Worm (Caenorhabditis elegans) whole organism, late embryonic: ENCODE results near the gene B0304.4.
A peak's percentile ranks its signal among the peaks of the same experiment; 100 is the strongest.

Source experiments
- C38D4.7 ChIP-seq: fragments of 200-800 bp; sonication (Bioruptor generic); optimal IDR thresholded peaks from 2 replicates; lab custom pipeline; 2018; ENCODE audit warnings: mild to moderate bottlenecking, missing genetic modification characterization, moderate library complexity, missing compliant biosample characterization
- ama-1 ChIP-seq: fragments of 150-350 bp; optimal IDR thresholded peaks from 2 replicates; lab custom pipeline; 2014
- ceh-18 ChIP-seq: sonication (generic microtip); optimal IDR thresholded peaks from 2 replicates; lab custom pipeline; 2016; ENCODE audit warnings: missing genetic modification characterization, missing compliant biosample characterization
- ceh-31 ChIP-seq: sonication (generic microtip); optimal IDR thresholded peaks from 2 replicates; lab custom pipeline; 2016; ENCODE audit warnings: missing genetic modification characterization, missing compliant biosample characterization
- ceh-34 ChIP-seq: sonication (generic microtip); optimal IDR thresholded peaks from 2 replicates; lab custom pipeline; 2016; ENCODE audit warnings: mild to moderate bottlenecking, missing genetic modification characterization, missing compliant biosample characterization
- ceh-45 ChIP-seq: fragments of 200-800 bp; sonication (Bioruptor generic); IDR thresholded peaks from 2 replicates; pipeline ENCODE4 v1.3.6; 2022; ENCODE audit warnings: missing genetic modification reagents, missing genetic modification characterization, missing compliant biosample characterization
- ceh-48 ChIP-seq: sonication (generic microtip); optimal IDR thresholded peaks from 2 replicates; lab custom pipeline; 2016; ENCODE audit warnings: missing genetic modification characterization, inconsistent platforms, missing compliant biosample characterization
- ceh-6 ChIP-seq: fragments of 200-800 bp; sonication (Bioruptor generic); optimal IDR thresholded peaks from 2 replicates; lab custom pipeline; 2018; ENCODE audit warnings: mild to moderate bottlenecking, missing genetic modification characterization, missing compliant biosample characterization
- ceh-9 ChIP-seq: sonication (generic microtip); optimal IDR thresholded peaks from 2 replicates; lab custom pipeline; 2016; ENCODE audit warnings: mild to moderate bottlenecking, missing genetic modification characterization, inconsistent platforms, missing compliant biosample characterization
- dve-1 ChIP-seq: sonication (generic microtip); optimal IDR thresholded peaks from 2 replicates; lab custom pipeline; 2017; ENCODE audit warnings: antibody characterized with exemption, mild to moderate bottlenecking, missing genetic modification characterization, missing compliant biosample characterization
- elt-4 ChIP-seq: sonication (generic microtip); optimal IDR thresholded peaks from 2 replicates; lab custom pipeline; 2016; ENCODE audit warnings: missing genetic modification characterization, missing compliant biosample characterization
- eyg-1 ChIP-seq: sonication (generic microtip); optimal IDR thresholded peaks from 2 replicates; lab custom pipeline; 2016; ENCODE audit warnings: missing genotype, missing genetic modification characterization, missing compliant biosample characterization
- fkh-10 ChIP-seq: fragments of 150-350 bp; optimal IDR thresholded peaks from 2 replicates; lab custom pipeline; 2014; ENCODE audit warnings: missing biosample characterization, missing genetic modification reagents, missing genetic modification characterization
- gmeb-2 ChIP-seq: sonication (generic microtip); optimal IDR thresholded peaks from 2 replicates; lab custom pipeline; 2016; ENCODE audit warnings: missing genetic modification characterization, inconsistent platforms, missing compliant biosample characterization
- hlh-13 ChIP-seq: fragments of 200-800 bp; sonication (Bioruptor generic); optimal IDR thresholded peaks from 2 replicates; lab custom pipeline; 2018; ENCODE audit warnings: mild to moderate bottlenecking, missing genetic modification characterization, missing compliant biosample characterization
- hlh-6 ChIP-seq: sonication (generic microtip); optimal IDR thresholded peaks from 2 replicates; lab custom pipeline; 2016; ENCODE audit warnings: missing genotype, missing genetic modification characterization, missing compliant biosample characterization
- hlh-8 ChIP-seq: sonication (generic microtip); optimal IDR thresholded peaks from 2 replicates; lab custom pipeline; 2016; ENCODE audit warnings: missing genotype, missing genetic modification characterization, missing compliant biosample characterization
- lim-6 ChIP-seq: sonication (generic microtip); optimal IDR thresholded peaks from 2 replicates; lab custom pipeline; 2016; ENCODE audit warnings: missing genetic modification characterization, missing compliant biosample characterization
- lin-11 ChIP-seq: fragments of 200-800 bp; sonication (Bioruptor generic); optimal IDR thresholded peaks from 2 replicates; lab custom pipeline; 2018; ENCODE audit warnings: mild to moderate bottlenecking, missing genetic modification characterization, missing compliant biosample characterization
- madf-2 ChIP-seq: sonication (generic microtip); optimal IDR thresholded peaks from 2 replicates; lab custom pipeline; 2017; ENCODE audit warnings: missing genetic modification characterization, missing compliant biosample characterization
- mec-3 ChIP-seq: sonication (generic microtip); optimal IDR thresholded peaks from 2 replicates; lab custom pipeline; 2016; ENCODE audit warnings: borderline replicate concordance, missing genetic modification characterization, missing compliant biosample characterization
- nfya-1 ChIP-seq: sonication (generic microtip); optimal IDR thresholded peaks from 2 replicates; lab custom pipeline; 2017; ENCODE audit warnings: missing genetic modification characterization, mild to moderate bottlenecking, missing compliant biosample characterization, antibody characterized with exemption, moderate library complexity
- nhr-11 ChIP-seq: fragments of 150-350 bp; optimal IDR thresholded peaks from 2 replicates; lab custom pipeline; 2014; ENCODE audit warnings: missing biosample characterization, missing genetic modification characterization
- nhr-232 ChIP-seq: sonication (generic microtip); optimal IDR thresholded peaks from 2 replicates; lab custom pipeline; 2016; ENCODE audit warnings: missing genetic modification characterization, missing compliant biosample characterization
- npax-4 ChIP-seq: sonication (generic microtip); optimal IDR thresholded peaks from 2 replicates; lab custom pipeline; 2016; ENCODE audit warnings: missing genetic modification characterization, missing compliant biosample characterization
- odd-2 ChIP-seq: sonication (generic microtip); optimal IDR thresholded peaks from 2 replicates; lab custom pipeline; 2017; ENCODE audit warnings: antibody characterized with exemption, mild to moderate bottlenecking, missing genetic modification characterization, missing compliant biosample characterization
- pat-9 ChIP-seq: fragments of 200-800 bp; sonication (Bioruptor generic); optimal IDR thresholded peaks from 2 replicates; lab custom pipeline; 2018; ENCODE audit warnings: mild to moderate bottlenecking, missing genetic modification characterization, moderate library complexity, missing compliant biosample characterization
- pha-2 ChIP-seq: sonication (generic microtip); optimal IDR thresholded peaks from 2 replicates; lab custom pipeline; 2017; ENCODE audit warnings: mild to moderate bottlenecking, missing genetic modification characterization, missing compliant biosample characterization
- pha-4 ChIP-seq: fragments of 150-350 bp; optimal IDR thresholded peaks from 2 replicates; lab custom pipeline; 2018; ENCODE audit warnings: missing biosample characterization, missing genetic modification reagents, missing genetic modification characterization
- pqm-1 ChIP-seq: sonication (generic microtip); optimal IDR thresholded peaks from 2 replicates; lab custom pipeline; 2016; ENCODE audit warnings: missing genetic modification characterization, missing compliant biosample characterization
- pros-1 ChIP-seq: fragments of 150-350 bp; optimal IDR thresholded peaks from 2 replicates; lab custom pipeline; 2014; ENCODE audit warnings: missing biosample characterization, missing genetic modification reagents, missing genetic modification characterization
- rnt-1 ChIP-seq: sonication (generic microtip); optimal IDR thresholded peaks from 2 replicates; lab custom pipeline; 2016; ENCODE audit warnings: missing genetic modification characterization, missing compliant biosample characterization
- sox-4 ChIP-seq: sonication (generic microtip); optimal IDR thresholded peaks from 2 replicates; lab custom pipeline; 2017; ENCODE audit warnings: mild to moderate bottlenecking, missing genetic modification characterization, inconsistent platforms, missing compliant biosample characterization
- tbx-2 ChIP-seq: sonication (generic microtip); optimal IDR thresholded peaks from 2 replicates; lab custom pipeline; 2016; ENCODE audit warnings: missing genetic modification characterization, missing compliant biosample characterization
- unc-3 ChIP-seq, 2 experiments: fragments of 200-800 bp in 1 of 2; sonication (Bioruptor generic) in 1 of 2; sonication (generic microtip) in 1 of 2; conservative IDR thresholded peaks in 1 of 2; optimal IDR thresholded peaks in 1 of 2; 2 replicates each; pipeline versions ENCODE4 v1.3.6 to Lab custom; 2016 to 2022; ENCODE audit warnings: missing compliant biosample characterization in 2 of 2, missing genetic modification characterization in 2 of 2, missing genetic modification reagents in 1 of 2
- unc-42 ChIP-seq: sonication (generic microtip); optimal IDR thresholded peaks from 2 replicates; lab custom pipeline; 2016; ENCODE audit warnings: missing genotype, missing genetic modification characterization, missing compliant biosample characterization
- unc-55 ChIP-seq: sonication (generic microtip); optimal IDR thresholded peaks from 2 replicates; lab custom pipeline; 2017; ENCODE audit warnings: missing biosample characterization, missing genetic modification reagents, missing genetic modification characterization

Gene B0304.4

ce11 chrII:4519976-4520594, 2.9 kb downstream of the B0304.4 start:
- TF ChIP-seq C38D4.7 (GFP tag; lab: Kevin White, UChicago) (no peak), pat-9 (tag; lab: Kevin White, UChicago) (peak; percentile 49), unc-55 (peak; percentile 36), odd-2 (no peak), rnt-1 (tag; lab: Kevin White, UChicago) (peak; percentile 55), hlh-6 (tag; lab: Kevin White, UChicago) (no peak), ceh-18 (peak; percentile 41), ceh-34 (tag; lab: Kevin White, UChicago) (peak; percentile 20), ceh-48 (tag; lab: Kevin White, UChicago) (no peak), fkh-10 (GFP tag; lab: Kevin White, UChicago) (no peak)

DNA sequence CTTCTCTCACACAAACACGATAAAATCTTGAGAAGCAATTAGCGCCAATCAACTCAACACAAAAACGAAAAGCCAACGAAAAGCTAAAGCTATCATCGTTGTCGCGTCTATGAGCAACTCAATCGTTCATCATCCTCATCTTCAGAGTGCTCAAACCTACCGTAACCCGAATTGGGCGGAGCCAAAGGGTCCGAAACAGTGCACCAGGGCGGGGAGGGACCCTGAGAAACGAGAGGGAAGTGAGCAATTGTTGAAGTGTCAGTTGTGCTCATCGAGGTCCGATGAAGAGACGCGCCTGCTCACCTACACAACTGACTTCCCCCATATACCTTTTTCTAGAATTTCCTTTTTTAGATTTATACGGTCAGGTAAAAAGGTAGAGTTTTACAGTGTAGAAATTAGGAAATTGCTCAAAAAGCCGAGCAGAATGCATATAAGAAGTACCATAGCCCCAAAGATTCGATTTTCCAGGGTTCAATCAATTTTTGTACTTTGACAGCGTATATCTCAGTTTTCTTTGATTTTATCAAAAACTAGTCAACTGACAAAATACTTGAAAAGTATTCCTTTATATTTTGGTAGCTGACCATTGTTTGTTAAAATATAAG, 4.6 kb downstream of the B0304.4 start, which contains the start of gene hlh-1:
Gene hlh-1, plus strand, starts transcription at position 275 of the 608 bp plus-strand sequence.
- TF ChIP-seq ceh-6 (GFP tag; lab: Kevin White, UChicago) = no peak
- no peak for TF ChIP-seq pha-2 (tag; lab: Kevin White, UChicago)
- TF ChIP-seq pha-4 = no peak
- no peak for TF ChIP-seq pros-1 (tag; lab: Kevin White, UChicago)
- TF ChIP-seq nfya-1 = peak; percentile 73
- TF ChIP-seq lim-6 = no peak
- TF ChIP-seq ceh-18 = peak; percentile 67
- TF ChIP-seq unc-3 (GFP tag; conservative IDR thresholded peaks at IDR 0.05; lab: Robert Waterston, UW) = no peak
- TF ChIP-seq unc-3 (tag; optimal IDR thresholded peaks at IDR 0.05; lab: Kevin White, UChicago) = no peak
- no peak for TF ChIP-seq tbx-2
- TF ChIP-seq madf-2 (tag; lab: Kevin White, UChicago) = no peak
- TF ChIP-seq sox-4 (tag; lab: Kevin White, UChicago) = no peak
- peak; percentile 95 for TF ChIP-seq unc-55
- TF ChIP-seq hlh-13 (GFP tag; lab: Kevin White, UChicago) = no peak
- no peak for TF ChIP-seq gmeb-2 (tag; lab: Kevin White, UChicago)
- TF ChIP-seq nhr-11 (tag; lab: Kevin White, UChicago) = no peak
- TF ChIP-seq npax-4 (tag; lab: Kevin White, UChicago) = no peak
- no peak for TF ChIP-seq ceh-9 (tag; lab: Kevin White, UChicago)
- TF ChIP-seq pqm-1 (tag; lab: Kevin White, UChicago) = no peak
- no peak for TF ChIP-seq ceh-48 (tag; lab: Kevin White, UChicago)
- no peak for TF ChIP-seq ama-1 (lab: Kevin White, UChicago)
- TF ChIP-seq nhr-232 (tag; lab: Kevin White, UChicago) = no peak
- peak; percentile 60 for TF ChIP-seq rnt-1 (tag; lab: Kevin White, UChicago)
- no peak for TF ChIP-seq ceh-45
- TF ChIP-seq eyg-1 (tag; lab: Kevin White, UChicago) = no peak
- TF ChIP-seq dve-1 (tag; lab: Kevin White, UChicago) = no peak

DNA sequence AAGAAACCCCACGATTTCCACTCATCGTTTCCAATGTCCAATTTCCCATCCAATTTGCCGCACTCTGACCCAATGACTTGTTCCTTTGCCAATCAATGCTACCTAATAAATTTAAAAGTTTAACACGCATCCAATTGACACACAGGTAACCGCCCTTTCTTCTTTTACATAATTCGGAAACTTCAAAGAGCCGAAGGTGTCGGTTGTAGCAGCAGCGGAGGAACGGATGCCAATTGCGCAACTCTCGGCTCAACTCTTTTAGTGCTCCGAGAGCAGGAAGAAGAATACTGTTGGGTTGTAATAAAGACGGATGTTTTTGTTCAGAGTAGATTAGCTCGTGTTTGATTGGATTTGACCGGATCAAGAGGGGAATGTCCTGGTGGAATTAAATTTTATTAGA, 5.8 kb downstream of the B0304.4 start:
- TF ChIP-seq gmeb-2 (tag; lab: Kevin White, UChicago) = no peak
- no peak for TF ChIP-seq hlh-13 (GFP tag; lab: Kevin White, UChicago)
- TF ChIP-seq ceh-34 (tag; lab: Kevin White, UChicago) = no peak
- no peak for TF ChIP-seq nfya-1
- no peak for TF ChIP-seq hlh-6 (tag; lab: Kevin White, UChicago)
- TF ChIP-seq nhr-11 (tag; lab: Kevin White, UChicago) = no peak
- no peak for TF ChIP-seq lin-11
- no peak for TF ChIP-seq elt-4
- no peak for TF ChIP-seq mec-3 (tag; lab: Kevin White, UChicago)
- no peak for TF ChIP-seq ceh-31 (tag; lab: Kevin White, UChicago)
- TF ChIP-seq hlh-8 (tag; lab: Kevin White, UChicago) = no peak
- no peak for TF ChIP-seq unc-42
- TF ChIP-seq lim-6 = no peak
